Worm (Caenorhabditis elegans) whole organism, young adult: ENCODE data around the gene lrpr-1.

Experiments used
- Y53F4B.3 ChIP-seq: fragments of 200-800 bp; sonication (Bioruptor generic); IDR thresholded peaks from 2 replicates; pipeline ENCODE4 v1.3.6; 2022; ENCODE audit warnings: missing genetic modification reagents, missing genetic modification characterization, missing compliant biosample characterization
- akir-1 ChIP-seq: fragments of 200-800 bp; sonication (Bioruptor generic); optimal IDR thresholded peaks from 2 replicates; lab custom pipeline; 2018; ENCODE audit warnings: mild to moderate bottlenecking, missing genetic modification characterization, moderate library complexity, missing compliant biosample characterization
- attf-3 ChIP-seq: fragments of 200-800 bp; sonication (Bioruptor generic); conservative IDR thresholded peaks from 2 replicates; pipeline ENCODE4 v1.3.6; 2022; ENCODE audit warnings: missing genetic modification reagents, missing genetic modification characterization, missing compliant biosample characterization
- bed-1 ChIP-seq: fragments of 200-800 bp; sonication (Bioruptor generic); IDR thresholded peaks from 2 replicates; pipeline ENCODE4 v1.3.6; 2022; ENCODE audit warnings: missing genetic modification reagents, missing genetic modification characterization, missing compliant biosample characterization
- cebp-2 ChIP-seq: fragments of 200-800 bp; sonication (Bioruptor generic); IDR thresholded peaks from 2 replicates; pipeline ENCODE4 v1.3.6; 2022; ENCODE audit warnings: missing genetic modification characterization, missing compliant biosample characterization
- gei-17 ChIP-seq: fragments of 200-800 bp; sonication (Bioruptor generic); optimal IDR thresholded peaks from 2 replicates; lab custom pipeline; 2018; ENCODE audit warnings: mild to moderate bottlenecking, missing genetic modification characterization, missing compliant biosample characterization
- hsf-1 ChIP-seq: fragments of 200-800 bp; sonication (Bioruptor generic); IDR thresholded peaks from 2 replicates; pipeline ENCODE4 v1.3.6; 2022; ENCODE audit warnings: missing genetic modification reagents, missing genetic modification characterization, missing compliant biosample characterization
- mxl-1 ChIP-seq: sonication (generic microtip); optimal IDR thresholded peaks from 2 replicates; lab custom pipeline; 2016; ENCODE audit warnings: missing genetic modification characterization, missing compliant biosample characterization
- nhr-90 ChIP-seq: sonication (generic microtip); optimal IDR thresholded peaks from 2 replicates; lab custom pipeline; 2016; ENCODE audit warnings: missing genotype, mild to moderate bottlenecking, missing genetic modification characterization, missing compliant biosample characterization
- snpc-1.3 ChIP-seq: sonication (generic microtip); optimal IDR thresholded peaks from 2 replicates; lab custom pipeline; 2017; ENCODE audit warnings: missing genetic modification characterization, mild to moderate bottlenecking, missing compliant biosample characterization, antibody characterized with exemption, moderate library complexity, missing genotype, missing genetic modification reagents; ENCODE audit not compliant: insufficient read depth

DNA sequence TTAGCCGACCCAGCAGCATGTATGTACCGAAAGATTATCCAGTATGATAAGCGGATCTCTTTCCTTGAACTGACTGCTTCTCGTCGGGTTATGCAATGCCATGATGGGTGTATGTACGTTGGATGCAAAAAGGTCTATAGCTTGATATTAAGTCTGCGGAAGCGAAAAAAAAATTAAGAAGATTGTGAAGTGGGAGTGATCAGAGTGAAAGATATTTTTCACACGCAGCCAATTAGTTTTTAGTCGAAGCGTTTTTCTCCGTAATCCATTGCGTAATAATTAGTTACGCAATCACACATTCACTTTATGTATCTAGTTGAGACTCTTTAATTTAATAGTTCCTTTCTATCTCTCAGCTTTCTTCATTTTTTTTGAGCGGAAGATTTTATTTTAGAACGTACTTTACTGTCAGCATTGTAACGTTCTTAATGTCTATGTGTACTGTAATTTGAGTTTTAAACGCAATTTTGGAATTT, 32.0 kb upstream of the lrpr-1 start:
- TF ChIP-seq hsf-1 (GFP tag; lab: Robert Waterston, UW), result no peak
- TF ChIP-seq bed-1 (GFP tag; lab: Robert Waterston, UW), result no peak
- no peak for TF ChIP-seq attf-3
- TF ChIP-seq cebp-2, result no peak
- no peak for TF ChIP-seq mxl-1 (tag; lab: Kevin White, UChicago)
- no peak for TF ChIP-seq Y53F4B.3
- TF ChIP-seq gei-17 (GFP tag; lab: Kevin White, UChicago), result no peak
- TF ChIP-seq nhr-90 (tag; lab: Kevin White, UChicago), result no peak
- no peak for TF ChIP-seq snpc-1.3 (tag; lab: Kevin White, UChicago)
- TF ChIP-seq akir-1, result no peak
